Fruit fly (Drosophila melanogaster) whole organism, wandering third instar larva: Measurements from ENCODE around the gene Eig71Ee.

Source experiments
- CrebA ChIP-seq: fragments of 200-800 bp; sonication (Bioruptor generic); optimal IDR thresholded peaks from 2 replicates; lab custom pipeline; 2016; ENCODE audit warnings: missing biosample characterization, mild to moderate bottlenecking, missing genetic modification characterization, borderline replicate concordance
- Hnf4 ChIP-seq: fragments of 200-800 bp; sonication (Bioruptor generic); optimal IDR thresholded peaks from 2 replicates; lab custom pipeline; 2016; ENCODE audit warnings: missing biosample characterization, mild to moderate bottlenecking, missing genetic modification characterization
- Hr78 ChIP-seq: fragments of >200 bp; optimal IDR thresholded peaks from 2 replicates; lab custom pipeline; 2017; ENCODE audit warnings: missing biosample characterization, missing genetic modification characterization
- Myc ChIP-seq: fragments of >200 bp; optimal IDR thresholded peaks from 2 replicates; lab custom pipeline; 2017
- OdsH ChIP-seq: fragments of 200-800 bp; sonication (Bioruptor generic); optimal IDR thresholded peaks from 2 replicates; lab custom pipeline; 2016; ENCODE audit warnings: missing biosample characterization, mild to moderate bottlenecking, missing genetic modification characterization
- br ChIP-seq: fragments of 200-800 bp; sonication (Bioruptor generic); optimal IDR thresholded peaks from 2 replicates; lab custom pipeline; 2016; ENCODE audit warnings: missing biosample characterization, missing genetic modification characterization
- dl ChIP-seq, 2 experiments: fragments of 175-275, 200-275 bp in 1 of 2; fragments of 200-275 bp in 1 of 2; sonication (Bioruptor generic); optimal IDR thresholded peaks; lab custom pipeline; 2018; ENCODE audit warnings: mild to moderate bottlenecking in 2 of 2, missing biosample characterization in 2 of 2, missing genetic modification characterization in 2 of 2, moderate library complexity in 2 of 2; ENCODE audit not compliant: partially characterized antibody in 2 of 2, insufficient read depth in 1 of 2
- dsf ChIP-seq: sonication (Bioruptor generic); optimal IDR thresholded peaks from 2 replicates; lab custom pipeline; 2016; ENCODE audit warnings: missing biosample characterization, missing genetic modification characterization, borderline replicate concordance
- foxo ChIP-seq, 2 experiments: fragments of 200-800 bp; sonication (Bioruptor generic); optimal IDR thresholded peaks; 2 replicates in 1 of 2; 3 replicates in 1 of 2; lab custom pipeline; 2016 to 2017; ENCODE audit warnings: missing biosample characterization in 2 of 2, missing genetic modification characterization in 2 of 2
- pan ChIP-seq: fragments of >200 bp; optimal IDR thresholded peaks from 2 replicates; lab custom pipeline; 2017
- usp ChIP-seq: fragments of >200 bp; optimal IDR thresholded peaks from 2 replicates; lab custom pipeline; 2017; ENCODE audit warnings: missing biosample characterization, missing genetic modification characterization

dm6 chr3L:15661567-15661966 lies 5.8 kb upstream of the Eig71Ee start, which contains the start of gene CG43082:
- TF ChIP-seq Myc (lab: Kevin White, UChicago) (no peak), Hnf4 (GFP tag; lab: Kevin White, UChicago) (no peak), dsf (GFP tag; lab: Kevin White, UChicago) (no peak), usp (GFP tag; lab: Kevin White, UChicago) (no peak), foxo (GFP tag; optimal IDR thresholded peaks at IDR 0.05; lab: Kevin White, UChicago) (no peak), Hr78 (GFP tag; lab: Kevin White, UChicago) (no peak), OdsH (GFP tag; lab: Kevin White, UChicago) (no peak), dl (GFP tag; optimal IDR thresholded peaks at IDR 0.05; lab: Kevin White, UChicago; ENCODE audit: insufficient read depth in 1 of 2, partially characterized antibody in 2 of 2) (no peak), pan (lab: Kevin White, UChicago) (no peak), CrebA (GFP tag; lab: Kevin White, UChicago) (no peak), br (GFP tag; lab: Kevin White, UChicago) (no peak)
